Worm (Caenorhabditis elegans) whole organism, L1 larva: ENCODE data around the gene rom-1.
A peak's percentile ranks its signal among the peaks of the same experiment; 100 is the strongest.

Experiments used
- C16A3.4 ChIP-seq: fragments of 150-350 bp; optimal IDR thresholded peaks from 2 replicates; lab custom pipeline; 2014; ENCODE audit warnings: missing biosample characterization, missing genetic modification characterization
- C34B4.2 ChIP-seq: sonication (generic microtip); optimal IDR thresholded peaks from 2 replicates; lab custom pipeline; 2017; ENCODE audit warnings: mild to moderate bottlenecking, missing genetic modification characterization, missing compliant biosample characterization
- F16B12.6 ChIP-seq: fragments of 150-350 bp; optimal IDR thresholded peaks from 2 replicates; lab custom pipeline; 2014; ENCODE audit warnings: missing biosample characterization, missing genetic modification characterization
- Y116A8C.19 ChIP-seq: sonication (generic microtip); optimal IDR thresholded peaks from 2 replicates; lab custom pipeline; 2016; ENCODE audit warnings: missing compliant biosample characterization, missing genetic modification characterization, borderline replicate concordance
- alr-1 ChIP-seq: fragments of 200-800 bp; sonication (Bioruptor generic); optimal IDR thresholded peaks from 2 replicates; lab custom pipeline; 2018; ENCODE audit warnings: borderline replicate concordance, mild to moderate bottlenecking, missing genetic modification characterization, missing compliant biosample characterization
- blmp-1 ChIP-seq: fragments of 150-350 bp; optimal IDR thresholded peaks from 2 replicates; lab custom pipeline; 2014; ENCODE audit warnings: missing biosample characterization, missing genetic modification characterization
- ceh-63 ChIP-seq: fragments of 200-800 bp; sonication (Bioruptor generic); optimal IDR thresholded peaks from 2 replicates; lab custom pipeline; 2018; ENCODE audit warnings: mild to moderate bottlenecking, missing genetic modification characterization, missing compliant biosample characterization
- ceh-8 ChIP-seq: fragments of 200-800 bp; sonication (Bioruptor generic); optimal IDR thresholded peaks from 2 replicates; lab custom pipeline; 2018; ENCODE audit warnings: mild to moderate bottlenecking, missing genetic modification characterization, moderate library complexity, missing compliant biosample characterization
- ceh-82 ChIP-seq, 3 experiments: fragments of 150-350 bp in 1 of 3; sonication (generic microtip) in 2 of 3; optimal IDR thresholded peaks; 2 replicates each; lab custom pipeline; 2014 to 2017; ENCODE audit warnings: missing biosample characterization in 3 of 3, missing genetic modification characterization in 3 of 3
- ces-1 ChIP-seq: fragments of 150-350 bp; optimal IDR thresholded peaks from 2 replicates; lab custom pipeline; 2014; ENCODE audit warnings: missing biosample characterization, missing genetic modification reagents, missing genetic modification characterization
- efl-1 ChIP-seq, 4 experiments: fragments of 150-350 bp; optimal IDR thresholded peaks in 3 of 4; peaks in 1 of 4; 1 replicate in 1 of 4; 2 replicates in 3 of 4; lab custom pipeline; 2014; ENCODE audit warnings: missing biosample characterization in 2 of 4, missing genetic modification characterization in 2 of 4, missing genetic modification reagents in 2 of 4
- efl-3 ChIP-seq: fragments of 200-800 bp; sonication (Bioruptor generic); optimal IDR thresholded peaks from 2 replicates; lab custom pipeline; 2018; ENCODE audit warnings: mild to moderate bottlenecking, missing genetic modification characterization, missing compliant biosample characterization
- egl-13 ChIP-seq: sonication (generic microtip); optimal IDR thresholded peaks from 2 replicates; lab custom pipeline; 2016; ENCODE audit warnings: missing genotype, missing genetic modification reagents, missing genetic modification characterization, missing compliant biosample characterization
- ets-5 ChIP-seq: fragments of 200-800 bp; sonication (Bioruptor generic); IDR thresholded peaks from 2 replicates; pipeline ENCODE4 v1.3.6; 2022; ENCODE audit warnings: missing genetic modification characterization, missing compliant biosample characterization
- fkh-4 ChIP-seq: sonication (generic microtip); optimal IDR thresholded peaks from 2 replicates; lab custom pipeline; 2016; ENCODE audit warnings: missing compliant biosample characterization, missing genetic modification characterization, borderline replicate concordance
- fos-1 ChIP-seq: fragments of 150-350 bp; optimal IDR thresholded peaks from 2 replicates; lab custom pipeline; 2014; ENCODE audit warnings: missing biosample characterization, missing genetic modification characterization
- grh-1 ChIP-seq: fragments of 200-800 bp; sonication (Bioruptor generic); IDR thresholded peaks from 2 replicates; pipeline ENCODE4 v1.3.6; 2022; ENCODE audit warnings: missing genetic modification reagents, missing genetic modification characterization, missing compliant biosample characterization
- irx-1 ChIP-seq: sonication (generic microtip); optimal IDR thresholded peaks from 2 replicates; lab custom pipeline; 2016; ENCODE audit warnings: missing genetic modification characterization, missing compliant biosample characterization
- lin-13 ChIP-seq: fragments of 150-350 bp; optimal IDR thresholded peaks from 2 replicates; lab custom pipeline; 2014; ENCODE audit warnings: missing biosample characterization, missing genetic modification reagents, missing genetic modification characterization
- lin-14 ChIP-seq: fragments of 200-800 bp; sonication (Bioruptor generic); optimal IDR thresholded peaks from 2 replicates; lab custom pipeline; 2018; ENCODE audit warnings: mild to moderate bottlenecking, missing genetic modification characterization, moderate library complexity, missing compliant biosample characterization
- lin-39 ChIP-seq: fragments of 150-350 bp; optimal IDR thresholded peaks from 2 replicates; lab custom pipeline; 2014; ENCODE audit warnings: missing biosample characterization, missing genetic modification reagents, missing genetic modification characterization
- lir-3 ChIP-seq: sonication (generic microtip); optimal IDR thresholded peaks from 2 replicates; lab custom pipeline; 2016; ENCODE audit warnings: mild to moderate bottlenecking, missing genetic modification characterization, moderate library complexity, missing compliant biosample characterization; ENCODE audit not compliant: poor library complexity
- lsy-2 ChIP-seq, 2 experiments: fragments of 150-350 bp; optimal IDR thresholded peaks; 2 replicates each; lab custom pipeline; 2014; ENCODE audit warnings: missing biosample characterization in 2 of 2, missing genetic modification characterization in 2 of 2
- mab-9 ChIP-seq: fragments of 200-800 bp; sonication (Bioruptor generic); IDR thresholded peaks from 2 replicates; pipeline ENCODE4 v1.3.6; 2022; ENCODE audit warnings: missing genetic modification reagents, missing genetic modification characterization, missing compliant biosample characterization
- nhr-11 ChIP-seq: fragments of 150-350 bp; optimal IDR thresholded peaks from 2 replicates; lab custom pipeline; 2014; ENCODE audit warnings: missing biosample characterization, missing genetic modification characterization
- nhr-19 ChIP-seq: fragments of 200-800 bp; sonication (Bioruptor generic); conservative IDR thresholded peaks from 2 replicates; pipeline ENCODE4 v1.3.6; 2022; ENCODE audit warnings: missing genetic modification characterization, missing compliant biosample characterization
- nhr-20 ChIP-seq: sonication (generic microtip); optimal IDR thresholded peaks from 2 replicates; lab custom pipeline; 2016; ENCODE audit warnings: mild to moderate bottlenecking, missing genetic modification characterization, missing compliant biosample characterization
- nhr-47 ChIP-seq: sonication (generic microtip); optimal IDR thresholded peaks from 2 replicates; lab custom pipeline; 2016; ENCODE audit warnings: mild to moderate bottlenecking, missing genetic modification characterization, moderate library complexity, missing compliant biosample characterization
- nhr-76 ChIP-seq: sonication (generic microtip); optimal IDR thresholded peaks from 2 replicates; lab custom pipeline; 2017; ENCODE audit warnings: missing biosample characterization, missing genetic modification characterization
- nhr-84 ChIP-seq: sonication (generic microtip); optimal IDR thresholded peaks from 2 replicates; lab custom pipeline; 2017; ENCODE audit warnings: missing biosample characterization, missing genetic modification characterization
- nhr-90 ChIP-seq: sonication (generic microtip); optimal IDR thresholded peaks from 2 replicates; lab custom pipeline; 2016; ENCODE audit warnings: mild to moderate bottlenecking, missing genetic modification characterization, missing compliant biosample characterization; ENCODE audit not compliant: poor library complexity
- pqm-1 ChIP-seq: sonication (generic microtip); optimal IDR thresholded peaks from 3 replicates; lab custom pipeline; 2017; ENCODE audit warnings: missing biosample characterization, missing genetic modification characterization
- rnt-1 ChIP-seq: sonication (generic microtip); optimal IDR thresholded peaks from 2 replicates; lab custom pipeline; 2016; ENCODE audit warnings: mild to moderate bottlenecking, missing genetic modification characterization, moderate library complexity, missing compliant biosample characterization
- snu-23 ChIP-seq: sonication (generic microtip); optimal IDR thresholded peaks from 2 replicates; lab custom pipeline; 2016; ENCODE audit warnings: missing genetic modification characterization, missing compliant biosample characterization
- sox-4 ChIP-seq: sonication (generic microtip); optimal IDR thresholded peaks from 2 replicates; lab custom pipeline; 2016; ENCODE audit warnings: missing genetic modification characterization, missing compliant biosample characterization
- sptf-1 ChIP-seq: fragments of 150-350 bp; optimal IDR thresholded peaks from 2 replicates; lab custom pipeline; 2014; ENCODE audit warnings: missing biosample characterization, missing genetic modification characterization
- sup-37 ChIP-seq: fragments of 200-800 bp; sonication (Bioruptor generic); optimal IDR thresholded peaks from 2 replicates; lab custom pipeline; 2018; ENCODE audit warnings: mild to moderate bottlenecking, missing genetic modification characterization, missing compliant biosample characterization
- swsn-7 ChIP-seq: sonication (generic microtip); optimal IDR thresholded peaks from 2 replicates; lab custom pipeline; 2016; ENCODE audit warnings: missing genetic modification characterization, missing compliant biosample characterization
- tbx-2 ChIP-seq: sonication (generic microtip); optimal IDR thresholded peaks from 2 replicates; lab custom pipeline; 2016; ENCODE audit warnings: missing genetic modification characterization, missing compliant biosample characterization
- tlp-1 ChIP-seq: fragments of 150-350 bp; optimal IDR thresholded peaks from 2 replicates; lab custom pipeline; 2014; ENCODE audit warnings: missing biosample characterization, missing genetic modification characterization
- unc-130 ChIP-seq: fragments of 150-350 bp; optimal IDR thresholded peaks from 2 replicates; lab custom pipeline; 2017; ENCODE audit warnings: missing biosample characterization, missing genetic modification characterization, inconsistent platforms
- unc-86 ChIP-seq: sonication (generic microtip); optimal IDR thresholded peaks from 2 replicates; lab custom pipeline; 2016; ENCODE audit warnings: missing genetic modification characterization, missing compliant biosample characterization
- unc-98 ChIP-seq: fragments of 200-800 bp; sonication (Bioruptor generic); IDR thresholded peaks from 2 replicates; pipeline ENCODE4 v1.3.6; 2022; ENCODE audit warnings: missing genetic modification characterization, missing compliant biosample characterization
- xbp-1 ChIP-seq: sonication (generic microtip); optimal IDR thresholded peaks from 2 replicates; lab custom pipeline; 2016; ENCODE audit warnings: missing genetic modification characterization, missing compliant biosample characterization
- ztf-11 ChIP-seq, 2 experiments: sonication (generic microtip); optimal IDR thresholded peaks; 2 replicates each; lab custom pipeline; 2016 to 2017; ENCODE audit warnings: missing genetic modification characterization in 2 of 2, missing biosample characterization in 1 of 2, missing compliant biosample characterization in 1 of 2

rom-1 gene

DNA sequence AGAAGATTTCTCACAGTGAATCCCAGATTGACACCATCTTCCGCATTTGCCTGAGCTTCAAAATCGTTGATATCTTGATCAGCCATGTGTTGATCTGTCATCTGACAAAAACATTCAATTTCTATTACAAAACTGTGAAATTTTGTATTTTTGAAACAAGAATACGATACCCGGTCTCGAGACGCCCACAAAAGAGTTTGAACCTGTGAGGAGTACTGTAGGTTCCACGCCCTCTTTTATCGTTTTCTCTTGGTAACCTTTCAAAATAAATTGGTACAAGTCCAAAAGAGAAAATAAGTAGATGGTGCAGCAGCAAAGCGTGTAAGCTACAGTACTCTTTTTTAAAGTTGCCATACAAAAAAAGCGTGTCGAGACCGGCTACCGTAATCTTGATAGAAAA is 2.9 kb downstream of the rom-1 start, which contains the start of gene F26F4.12:
Gene F26F4.12 (minus strand): TSS at position 101 of the 400 bp plus-strand sequence.
- TF ChIP-seq nhr-11 (tag; lab: Kevin White, UChicago) = no peak
- TF ChIP-seq lin-39 (tag; lab: Kevin White, UChicago) = no peak
- TF ChIP-seq nhr-20 (tag; lab: Kevin White, UChicago) = no peak
- TF ChIP-seq unc-86 (tag; lab: Kevin White, UChicago) = no peak
- no peak for TF ChIP-seq tbx-2 (tag; lab: Kevin White, UChicago)
- TF ChIP-seq efl-1 (optimal IDR thresholded peaks at IDR 0.05; lab: Kevin White, UChicago) = no peak
- no peak for TF ChIP-seq efl-1 (GFP tag; optimal IDR thresholded peaks at IDR 0.05 in 1 of 2; lab: Kevin White, UChicago)
- no peak for TF ChIP-seq nhr-19
- no peak for TF ChIP-seq swsn-7 (tag; lab: Kevin White, UChicago)
- no peak for TF ChIP-seq tlp-1
- TF ChIP-seq sup-37 (GFP tag; lab: Kevin White, UChicago) = no peak
- no peak for TF ChIP-seq lin-13
- no peak for TF ChIP-seq nhr-84

DNA sequence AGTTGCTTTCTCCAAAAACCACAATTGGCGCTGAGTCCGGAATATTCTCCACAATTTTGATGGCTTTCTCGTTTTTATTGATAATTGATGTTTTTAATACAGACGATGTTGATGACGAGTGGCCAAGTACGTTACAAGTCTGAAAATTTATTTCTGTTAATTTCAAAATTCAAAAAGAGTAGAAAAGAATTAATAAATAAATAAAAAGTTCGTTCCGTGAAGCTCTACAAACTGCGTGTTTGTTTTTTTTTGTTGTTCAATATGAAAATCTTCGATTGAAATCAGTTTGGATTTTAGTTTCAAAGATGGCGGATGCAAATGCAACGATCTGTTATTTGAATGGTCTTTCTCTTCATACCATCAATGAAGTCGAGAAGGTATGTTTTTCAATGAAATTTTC is 4.0 kb downstream of the rom-1 start, which contains the start of gene F26F4.2:
Gene F26F4.2 (plus strand): TSS at position 301 of the 400 bp plus-strand sequence.
- TF ChIP-seq ces-1 (GFP tag; lab: Kevin White, UChicago) = no peak
- no peak for TF ChIP-seq mab-9 (GFP tag; lab: Robert Waterston, UW)
- TF ChIP-seq sup-37 (GFP tag; lab: Kevin White, UChicago) = no peak
- TF ChIP-seq lir-3 (tag; lab: Kevin White, UChicago) = no peak
- TF ChIP-seq ztf-11 (tag; optimal IDR thresholded peaks at IDR 0.05; lab: Kevin White, UChicago) = no peak
- TF ChIP-seq ceh-63 (GFP tag; lab: Kevin White, UChicago) = no peak
- TF ChIP-seq grh-1 (GFP tag; lab: Robert Waterston, UW) = no peak
- TF ChIP-seq unc-98 (GFP tag; lab: Robert Waterston, UW) = no peak
- TF ChIP-seq fos-1 (tag; lab: Kevin White, UChicago) = no peak
- no peak for TF ChIP-seq ceh-82 (tag; optimal IDR thresholded peaks at IDR 0.05; lab: Kevin White, UChicago)
- TF ChIP-seq sptf-1 (tag; lab: Kevin White, UChicago) = no peak
- no peak for TF ChIP-seq irx-1 (tag; lab: Kevin White, UChicago)

DNA sequence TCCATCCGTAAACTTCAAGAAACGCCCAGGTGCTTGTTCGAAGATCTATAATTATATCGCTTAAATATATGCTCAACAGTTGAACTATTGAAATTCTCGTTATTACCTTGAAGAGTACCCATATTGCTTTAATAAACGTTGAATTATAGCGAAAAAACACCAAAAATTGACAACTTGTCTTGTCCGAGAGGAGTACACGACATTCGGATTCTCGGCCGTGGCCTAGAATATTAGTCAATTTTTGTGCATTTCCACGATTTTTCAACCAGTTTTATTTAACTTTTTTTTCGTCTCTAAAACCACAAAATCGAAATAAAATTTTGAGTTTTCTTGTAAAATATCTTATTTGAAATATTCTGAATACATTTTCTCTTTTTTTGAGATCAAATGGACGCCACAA is 5.3 kb downstream of the rom-1 start, which contains the start of the genes F26F4.9 and cee-1:
Gene F26F4.9 (minus strand): TSS at position 205 of the 400 bp plus-strand sequence.
Gene cee-1 (plus strand): TSS at position 383 of the 400 bp plus-strand sequence.
- TF ChIP-seq unc-98 (GFP tag; lab: Robert Waterston, UW) = no peak
- peak; percentile 82 for TF ChIP-seq tbx-2 (tag; lab: Kevin White, UChicago)
- TF ChIP-seq nhr-20 (tag; lab: Kevin White, UChicago) = peak; percentile 74
- TF ChIP-seq lin-14 (GFP tag; lab: Kevin White, UChicago) = peak; percentile 71
- TF ChIP-seq lin-13 = peak; percentile 21
- peak; percentile 75 for TF ChIP-seq snu-23 (GFP tag; lab: Kevin White, UChicago)
- TF ChIP-seq nhr-90 = peak; percentile 84
- TF ChIP-seq fos-1 (tag; lab: Kevin White, UChicago) = no peak
- TF ChIP-seq C16A3.4 (tag; lab: Kevin White, UChicago) = peak; percentile 35
- TF ChIP-seq unc-130 (tag; lab: Kevin White, UChicago) = no peak
- peak; percentile 87 for TF ChIP-seq sox-4 (tag; lab: Kevin White, UChicago)
- peak; percentile 78 for TF ChIP-seq xbp-1
- peak; percentile 86 for TF ChIP-seq irx-1 (tag; lab: Kevin White, UChicago)
- no peak for TF ChIP-seq nhr-76 (tag; lab: Kevin White, UChicago)
- TF ChIP-seq tlp-1 = no peak
- TF ChIP-seq fkh-4 (tag; lab: Kevin White, UChicago) = peak; percentile 91
- TF ChIP-seq sup-37 (GFP tag; lab: Kevin White, UChicago) = no peak
- no peak for TF ChIP-seq C34B4.2
- no peak for TF ChIP-seq alr-1 (tag; lab: Kevin White, UChicago)
- peak; percentile 82 for TF ChIP-seq nhr-47
- TF ChIP-seq sptf-1 (tag; lab: Kevin White, UChicago) = no peak
- TF ChIP-seq ets-5 = no peak
- TF ChIP-seq grh-1 (GFP tag; lab: Robert Waterston, UW) = no peak
- TF ChIP-seq blmp-1 (tag; lab: Kevin White, UChicago) = peak; percentile 40
- TF ChIP-seq efl-1 (optimal IDR thresholded peaks at IDR 0.05; lab: Kevin White, UChicago) = peak; percentile 63 to 79
- TF ChIP-seq efl-1 (GFP tag; optimal IDR thresholded peaks at IDR 0.05 in 1 of 2; lab: Kevin White, UChicago) = peak; percentile 78 to 96
- TF ChIP-seq ceh-63 (GFP tag; lab: Kevin White, UChicago) = no peak
- TF ChIP-seq ceh-8 (GFP tag; lab: Kevin White, UChicago) = no peak
- no peak for TF ChIP-seq lin-39 (tag; lab: Kevin White, UChicago)
- TF ChIP-seq F16B12.6 (tag; lab: Kevin White, UChicago) = peak; percentile 40
- TF ChIP-seq lsy-2 (tag; optimal IDR thresholded peaks at IDR 0.05; lab: Kevin White, UChicago) = peak; percentile 63 to 69
- TF ChIP-seq rnt-1 (tag; lab: Kevin White, UChicago) = peak; percentile 96
- TF ChIP-seq Y116A8C.19 = peak; percentile 73
- TF ChIP-seq efl-3 (GFP tag; lab: Kevin White, UChicago) = no peak
- no peak for TF ChIP-seq pqm-1 (tag; lab: Kevin White, UChicago)
- peak; percentile 93 for TF ChIP-seq lir-3 (tag; lab: Kevin White, UChicago)
- peak; percentile 75 for TF ChIP-seq egl-13 (tag; lab: Kevin White, UChicago)
